Worm (Caenorhabditis elegans): ENCODE data around the gene ule-4.

- TF ChIP-seq med-1 (GFP tag; optimal IDR thresholded peaks at IDR 0.05; ENCODE audit: insufficient read depth), result no peak
- TF ChIP-seq ztf-29 (GFP tag; IDR thresholded peaks at IDR 0.05), result no peak
- TF ChIP-seq flt-1 (GFP tag; IDR thresholded peaks at IDR 0.05), result no peak
- no peak for TF ChIP-seq cog-1 (tag; optimal IDR thresholded peaks at IDR 0.05)
- TF ChIP-seq ref-1 (GFP tag; conservative IDR thresholded peaks at IDR 0.05), result no peak
- no peak for TF ChIP-seq ztf-23 (GFP tag; IDR thresholded peaks at IDR 0.05)
- no peak for TF ChIP-seq T22C8.4 (GFP tag; IDR thresholded peaks at IDR 0.05)
- TF ChIP-seq klf-2 (GFP tag; conservative IDR thresholded peaks at IDR 0.05), result no peak
These were observed 40.2 kb upstream of the ule-4 start for ce11 chrIV:13687631-13688030.
